Fruit fly (Drosophila melanogaster) S2 (cell line): ENCODE measurements around the gene Ttc30.

ENCODE experiments used
- CG8478 ChIP-seq: fragments of >200 bp; optimal IDR thresholded peaks from 2 replicates; lab custom pipeline; 2018
- CTCF ChIP-seq, 2 experiments: fragments of >200 bp; optimal IDR thresholded peaks; 2 replicates each; lab custom pipeline; 2018

DNA sequence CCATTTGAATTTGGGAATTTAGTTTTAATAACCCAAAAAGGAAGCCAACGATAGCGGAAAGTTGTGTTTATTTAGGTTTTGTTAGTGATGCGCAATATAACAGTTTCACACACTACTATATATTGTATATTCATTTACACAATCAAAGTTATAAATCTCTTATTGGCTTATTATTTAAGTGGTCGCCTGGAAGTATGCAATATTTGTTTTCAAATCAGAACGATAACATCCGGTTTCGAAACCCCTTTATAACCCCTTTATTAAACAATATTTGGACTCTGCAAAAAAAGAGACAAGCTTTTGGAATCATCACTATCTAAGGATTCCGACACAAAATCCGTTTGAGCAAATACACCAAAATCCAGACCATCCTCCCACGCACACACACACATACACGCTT lies 51.3 kb downstream of the Ttc30 start:
- TF ChIP-seq CG8478 (lab: Kevin White, UChicago), result no peak
- no peak for TF ChIP-seq CTCF (optimal IDR thresholded peaks at IDR 0.05; lab: Kevin White, UChicago)
